Fruit fly (Drosophila melanogaster): ENCODE results near the gene dos.

dos gene

dm6 chr3L:2632763-2633100 lies 43.5 kb downstream of the dos start (continued):
- TF ChIP-seq Opbp (GFP tag; IDR thresholded peaks at IDR 0.05; ENCODE audit: partially characterized antibody) (no peak), Xrp1 (GFP tag; IDR thresholded peaks at IDR 0.05) (no peak), insv (GFP tag; optimal IDR thresholded peaks at IDR 0.05) (no peak), CG18764 (GFP tag; optimal IDR thresholded peaks at IDR 0.05) (no peak), CG4820 (GFP tag; optimal IDR thresholded peaks at IDR 0.05) (no peak), CTCF (GFP tag; optimal IDR thresholded peaks at IDR 0.05) (no peak), so (GFP tag; IDR thresholded peaks at IDR 0.05) (no peak), Sox102F (GFP tag; optimal IDR thresholded peaks at IDR 0.05) (no peak), Dref (GFP tag; IDR thresholded peaks at IDR 0.05) (no peak), CG4424 (GFP tag; optimal IDR thresholded peaks at IDR 0.05) (no peak), CG13624 (GFP tag; optimal IDR thresholded peaks at IDR 0.05) (no peak), bsh (GFP tag; optimal IDR thresholded peaks at IDR 0.05) (no peak), CG6689 (GFP tag; IDR thresholded peaks at IDR 0.05) (no peak), mld (GFP tag; IDR thresholded peaks at IDR 0.05; ENCODE audit: partially characterized antibody) (no peak), cas (GFP tag; IDR thresholded peaks at IDR 0.05) (no peak), CG16863 (GFP tag; optimal IDR thresholded peaks at IDR 0.05) (no peak), ac (GFP tag; optimal IDR thresholded peaks at IDR 0.05) (no peak), tap (tag; optimal IDR thresholded peaks at IDR 0.05) (no peak), Dbx (GFP tag; IDR thresholded peaks at IDR 0.05) (0 out of 3 replicates have a peak, but pooled peaks have one; percentile 9), HLH4C (GFP tag; IDR thresholded peaks at IDR 0.05; ENCODE audit: partially characterized antibody) (no peak), CG30403 (GFP tag; optimal IDR thresholded peaks at IDR 0.05) (no peak), vvl (GFP tag; IDR thresholded peaks at IDR 0.05) (no peak), nerfin-2 (GFP tag; IDR thresholded peaks at IDR 0.05; ENCODE audit: partially characterized antibody) (no peak), CG10979 (tag; optimal IDR thresholded peaks at IDR 0.05) (no peak), CG11398 (GFP tag; optimal IDR thresholded peaks at IDR 0.05) (no peak), Fer1 (GFP tag; optimal IDR thresholded peaks at IDR 0.05) (peak; percentile 4), CG11504 (tag; optimal IDR thresholded peaks at IDR 0.05) (no peak), CG33557 (GFP tag; optimal IDR thresholded peaks at IDR 0.05) (no peak), tx (GFP tag; optimal IDR thresholded peaks at IDR 0.05) (no peak), btn (GFP tag; optimal IDR thresholded peaks at IDR 0.05) (no peak), CG9876 (GFP tag; optimal IDR thresholded peaks at IDR 0.05) (no peak), CG2202 (tag; optimal IDR thresholded peaks at IDR 0.05) (no peak), abd-A (tag; optimal IDR thresholded peaks at IDR 0.05) (no peak), CG17568 (GFP tag; optimal IDR thresholded peaks at IDR 0.05) (no peak), Awh (GFP tag; IDR thresholded peaks at IDR 0.05) (no peak), CG1603 (tag; optimal IDR thresholded peaks at IDR 0.05) (no peak), pita (GFP tag; optimal IDR thresholded peaks at IDR 0.05) (no peak), ind (GFP tag; optimal IDR thresholded peaks at IDR 0.05) (no peak), Dll (GFP tag; IDR thresholded peaks at IDR 0.05; ENCODE audit: partially characterized antibody) (no peak), CG13894 (tag; optimal IDR thresholded peaks at IDR 0.05) (peak; percentile 20), rib (GFP tag; IDR thresholded peaks at IDR 0.05) (peak; percentile 88), Blimp-1 (GFP tag; optimal IDR thresholded peaks at IDR 0.05) (no peak), Mes4 (GFP tag; optimal IDR thresholded peaks at IDR 0.05) (no peak), CG1024 (GFP tag; IDR thresholded peaks at IDR 0.05) (no peak), zfh2 (GFP tag; optimal IDR thresholded peaks at IDR 0.05) (no peak), CG34224 (GFP tag; IDR thresholded peaks at IDR 0.05; ENCODE audit: partially characterized antibody) (0 out of 3 replicates have a peak, but pooled peaks have one; percentile 39), CG4404 (GFP tag; IDR thresholded peaks at IDR 0.05) (no peak), Oli (tag; optimal IDR thresholded peaks at IDR 0.05) (no peak), tup (GFP tag; optimal IDR thresholded peaks at IDR 0.05) (no peak), CHES-1-like (GFP tag; optimal IDR thresholded peaks at IDR 0.05) (no peak), Eip74EF (GFP tag; optimal IDR thresholded peaks at IDR 0.05) (no peak), row (GFP tag; IDR thresholded peaks at IDR 0.05) (no peak)
